Fruit fly (Drosophila melanogaster): ENCODE data around the gene CG4271.

- TF ChIP-seq ttk (optimal IDR thresholded peaks at IDR 0.05): no peak
- TF ChIP-seq insv (optimal IDR thresholded peaks at IDR 0.05): no peak
- no peak for TF ChIP-seq Myc (optimal IDR thresholded peaks at IDR 0.05)
Measured at dm6 chr2L:2252745-2253144, 32.2 kb upstream of the CG4271 start, which contains the start of gene CG17234.
